Worm (Caenorhabditis elegans) whole organism, L4 larva: ENCODE results near the gene K02B7.3.

ENCODE experiments used
- D1046.2 ChIP-seq: fragments of 200-800 bp; sonication (Bioruptor generic); IDR thresholded peaks from 2 replicates; pipeline ENCODE4 v1.3.6; 2022; ENCODE audit warnings: missing genetic modification characterization, missing compliant biosample characterization
- F10B5.3 ChIP-seq: sonication (generic microtip); optimal IDR thresholded peaks from 2 replicates; lab custom pipeline; 2016; ENCODE audit warnings: mild to moderate bottlenecking, missing genetic modification characterization, missing compliant biosample characterization
- F26F4.8 ChIP-seq: fragments of 200-800 bp; sonication (Bioruptor generic); conservative IDR thresholded peaks from 2 replicates; pipeline ENCODE4 v1.3.6; 2022; ENCODE audit warnings: missing genetic modification characterization, missing compliant biosample characterization
- F37D6.2 ChIP-seq: sonication (generic microtip); optimal IDR thresholded peaks from 2 replicates; lab custom pipeline; 2016; ENCODE audit warnings: mild to moderate bottlenecking, missing genetic modification characterization, missing compliant biosample characterization
- F49E8.2 ChIP-seq: sonication (generic microtip); optimal IDR thresholded peaks from 2 replicates; lab custom pipeline; 2016; ENCODE audit warnings: missing compliant biosample characterization, mild to moderate bottlenecking, missing genetic modification characterization, borderline replicate concordance
- T20F7.1 ChIP-seq: fragments of 200-800 bp; sonication (Bioruptor generic); optimal IDR thresholded peaks from 2 replicates; lab custom pipeline; 2018; ENCODE audit warnings: mild to moderate bottlenecking, missing genetic modification characterization, missing compliant biosample characterization
- Y75B8A.6 ChIP-seq: fragments of 200-800 bp; sonication (Bioruptor generic); IDR thresholded peaks from 2 replicates; pipeline ENCODE4 v1.3.6; 2022; ENCODE audit warnings: missing genetic modification reagents, missing genetic modification characterization, missing compliant biosample characterization
- aha-1 ChIP-seq: fragments of 150-350 bp; peaks from one replicate; lab custom pipeline; 2014; ENCODE audit warnings: missing biosample characterization, missing genetic modification characterization
- ceh-20 ChIP-seq: fragments of 200-800 bp; sonication (Bioruptor generic); IDR thresholded peaks from 2 replicates; pipeline ENCODE4 v1.3.6; 2022; ENCODE audit warnings: missing genetic modification reagents, missing genetic modification characterization, missing compliant biosample characterization
- ceh-32 ChIP-seq: sonication (generic microtip); optimal IDR thresholded peaks from 2 replicates; lab custom pipeline; 2016; ENCODE audit warnings: mild to moderate bottlenecking, missing genetic modification characterization, missing compliant biosample characterization; ENCODE audit not compliant: poor library complexity
- ceh-62 ChIP-seq: sonication (generic microtip); optimal IDR thresholded peaks from 2 replicates; lab custom pipeline; 2017; ENCODE audit warnings: missing biosample characterization, missing genetic modification characterization
- ctbp-1 ChIP-seq: fragments of 200-800 bp; sonication (Bioruptor generic); IDR thresholded peaks from 2 replicates; pipeline ENCODE4 v1.3.6; 2022; ENCODE audit warnings: missing genetic modification reagents, missing genetic modification characterization, missing compliant biosample characterization
- daf-12 ChIP-seq: fragments of 150-350 bp; optimal IDR thresholded peaks from 2 replicates; lab custom pipeline; 2014; ENCODE audit warnings: missing biosample characterization, missing genetic modification reagents, missing genetic modification characterization
- daf-16 ChIP-seq, 3 experiments: sonication (generic microtip); optimal IDR thresholded peaks; 2 replicates each; lab custom pipeline; 2016 to 2017; ENCODE audit warnings: missing genetic modification characterization in 3 of 3, missing genetic modification reagents in 3 of 3, mild to moderate bottlenecking in 2 of 3, missing compliant biosample characterization in 2 of 3, missing biosample characterization in 1 of 3, moderate library complexity in 1 of 3
- daf-19 ChIP-seq: fragments of 200-800 bp; sonication (Bioruptor generic); conservative IDR thresholded peaks from 2 replicates; pipeline ENCODE4 v1.3.6; 2022; ENCODE audit warnings: missing genetic modification characterization, missing compliant biosample characterization
- daf-8 ChIP-seq: fragments of 200-800 bp; sonication (Bioruptor generic); IDR thresholded peaks from 2 replicates; pipeline ENCODE4 v1.3.6; 2022; ENCODE audit warnings: missing genetic modification characterization, missing compliant biosample characterization
- dmd-6 ChIP-seq: fragments of 200-800 bp; sonication (Bioruptor generic); IDR thresholded peaks from 2 replicates; pipeline ENCODE4 v1.3.6; 2022; ENCODE audit warnings: missing genetic modification reagents, missing genetic modification characterization, missing compliant biosample characterization
- dmd-9 ChIP-seq: fragments of 200-800 bp; sonication (Bioruptor generic); IDR thresholded peaks from 2 replicates; pipeline ENCODE4 v1.3.6; 2022; ENCODE audit warnings: missing genetic modification reagents, missing genetic modification characterization, missing compliant biosample characterization
- duxl-1 ChIP-seq: sonication (generic microtip); optimal IDR thresholded peaks from 2 replicates; lab custom pipeline; 2016; ENCODE audit warnings: mild to moderate bottlenecking, missing genetic modification characterization, moderate library complexity, missing compliant biosample characterization; ENCODE audit not compliant: poor library complexity
- egl-43 ChIP-seq: fragments of 200-800 bp; sonication (Bioruptor generic); IDR thresholded peaks from 2 replicates; pipeline ENCODE4 v1.3.6; 2022; ENCODE audit warnings: missing genetic modification reagents, missing genetic modification characterization, missing compliant biosample characterization
- hif-1 ChIP-seq, 2 experiments: sonication (generic microtip); optimal IDR thresholded peaks; 2 replicates each; lab custom pipeline; 2016 to 2017; ENCODE audit warnings: missing compliant biosample characterization in 2 of 2, missing genetic modification characterization in 2 of 2, missing genetic modification reagents in 2 of 2, missing genotype in 2 of 2, mild to moderate bottlenecking in 1 of 2
- hlh-30 ChIP-seq: sonication (generic microtip); optimal IDR thresholded peaks from 2 replicates; lab custom pipeline; 2017; ENCODE audit warnings: antibody characterized with exemption, mild to moderate bottlenecking, missing genetic modification characterization, missing compliant biosample characterization; ENCODE audit not compliant: insufficient read depth
- jun-1 ChIP-seq: fragments of 150-350 bp; optimal IDR thresholded peaks from 2 replicates; lab custom pipeline; 2014; ENCODE audit warnings: missing biosample characterization, missing genetic modification reagents, missing genetic modification characterization
- lin-15B ChIP-seq: fragments of 150-350 bp; sonication (generic microtip); optimal IDR thresholded peaks from 3 replicates; lab custom pipeline; 2014; ENCODE audit warnings: missing biosample characterization, missing genetic modification characterization
- lin-38 ChIP-seq: fragments of 200-800 bp; sonication (Bioruptor generic); IDR thresholded peaks from 2 replicates; pipeline ENCODE4 v1.3.6; 2022; ENCODE audit warnings: missing genetic modification reagents, missing genetic modification characterization, missing compliant biosample characterization
- lsy-2 ChIP-seq, 2 experiments: fragments of 150-350 bp in 1 of 2; sonication (generic microtip) in 1 of 2; optimal IDR thresholded peaks; 2 replicates each; lab custom pipeline; 2014 to 2017; ENCODE audit warnings: missing biosample characterization in 2 of 2, missing genetic modification characterization in 2 of 2
- madf-5 ChIP-seq, 2 experiments: fragments of 200-800 bp; sonication (Bioruptor generic); IDR thresholded peaks; 2 replicates each; pipeline ENCODE4 v1.3.6; 2022; ENCODE audit warnings: missing compliant biosample characterization in 2 of 2, missing genetic modification characterization in 2 of 2
- mdl-1 ChIP-seq, 2 experiments: fragments of 150-350 bp in 1 of 2; sonication (generic microtip) in 1 of 2; optimal IDR thresholded peaks; 2 replicates each; lab custom pipeline; 2014 to 2017; ENCODE audit warnings: missing biosample characterization in 2 of 2, missing genetic modification characterization in 2 of 2
- mdt-29 ChIP-seq: fragments of 200-800 bp; sonication (Bioruptor generic); IDR thresholded peaks from 2 replicates; pipeline ENCODE4 v1.3.6; 2022; ENCODE audit warnings: missing genetic modification reagents, missing genetic modification characterization, missing compliant biosample characterization
- mep-1 ChIP-seq: fragments of 150-350 bp; sonication (generic microtip); optimal IDR thresholded peaks from 3 replicates; lab custom pipeline; 2014; ENCODE audit warnings: missing biosample characterization, missing genetic modification characterization
- mes-2 ChIP-seq: sonication (generic microtip); optimal IDR thresholded peaks from 2 replicates; lab custom pipeline; 2016; ENCODE audit warnings: missing genotype, mild to moderate bottlenecking, missing genetic modification characterization, missing compliant biosample characterization; ENCODE audit not compliant: poor library complexity, severe bottlenecking
- mxl-2 ChIP-seq: fragments of 200-800 bp; sonication (Bioruptor generic); conservative IDR thresholded peaks from 2 replicates; pipeline ENCODE4 v1.3.6; 2022; ENCODE audit warnings: missing genetic modification reagents, missing genetic modification characterization, missing compliant biosample characterization
- nhr-10 ChIP-seq: fragments of 150-350 bp; optimal IDR thresholded peaks from 2 replicates; lab custom pipeline; 2014; ENCODE audit warnings: missing biosample characterization, missing genetic modification characterization
- nhr-237 ChIP-seq: sonication (generic microtip); optimal IDR thresholded peaks from 2 replicates; lab custom pipeline; 2017; ENCODE audit warnings: missing biosample characterization, missing genetic modification characterization
- nhr-25 ChIP-seq: sonication (generic microtip); optimal IDR thresholded peaks from 2 replicates; lab custom pipeline; 2017; ENCODE audit warnings: missing genetic modification characterization, mild to moderate bottlenecking, missing compliant biosample characterization, antibody characterized with exemption, moderate library complexity, borderline replicate concordance; ENCODE audit not compliant: insufficient read depth
- nhr-28 ChIP-seq: fragments of 150-350 bp; optimal IDR thresholded peaks from 2 replicates; lab custom pipeline; 2014; ENCODE audit warnings: missing biosample characterization, missing genetic modification characterization
- nhr-48 ChIP-seq: sonication (generic microtip); optimal IDR thresholded peaks from 2 replicates; lab custom pipeline; 2016; ENCODE audit warnings: mild to moderate bottlenecking, missing genetic modification characterization, missing compliant biosample characterization
- nhr-76 ChIP-seq: fragments of 150-350 bp; optimal IDR thresholded peaks from 2 replicates; lab custom pipeline; 2014; ENCODE audit warnings: missing biosample characterization, missing genetic modification characterization
- rbr-2 ChIP-seq: sonication (generic microtip); optimal IDR thresholded peaks from 2 replicates; lab custom pipeline; 2016; ENCODE audit warnings: missing genotype, missing genetic modification characterization, missing compliant biosample characterization
- sdz-12 ChIP-seq: fragments of 200-800 bp; sonication (Bioruptor generic); optimal IDR thresholded peaks from 2 replicates; lab custom pipeline; 2018; ENCODE audit warnings: mild to moderate bottlenecking, missing genetic modification characterization, missing compliant biosample characterization
- set-16 ChIP-seq: fragments of 200-800 bp; sonication (Bioruptor generic); IDR thresholded peaks from 2 replicates; pipeline ENCODE4 v1.3.6; 2022; ENCODE audit warnings: missing genetic modification reagents, missing genetic modification characterization, missing compliant biosample characterization
- skn-1 ChIP-seq: fragments of 150-350 bp; optimal IDR thresholded peaks from 2 replicates; lab custom pipeline; 2014; ENCODE audit warnings: missing biosample characterization, missing genetic modification characterization
- unc-62 ChIP-seq, 3 experiments: fragments of 150-350 bp in 1 of 3; sonication (generic microtip); optimal IDR thresholded peaks in 2 of 3; peaks in 1 of 3; 1 replicate in 1 of 3; 2 replicates in 2 of 3; lab custom pipeline; 2014 to 2017; ENCODE audit warnings: missing biosample characterization in 3 of 3, missing genetic modification characterization in 3 of 3, missing genetic modification reagents in 3 of 3, missing genotype in 1 of 3
- vab-7 ChIP-seq: fragments of 200-800 bp; sonication (Bioruptor generic); IDR thresholded peaks from 2 replicates; pipeline ENCODE4 v1.3.6; 2022; ENCODE audit warnings: missing genetic modification reagents, missing genetic modification characterization, missing compliant biosample characterization
- ztf-11 ChIP-seq: fragments of 150-350 bp; optimal IDR thresholded peaks from 2 replicates; lab custom pipeline; 2014; ENCODE audit warnings: missing biosample characterization, missing genetic modification characterization

The K02B7.3 gene

ce11 chrII:14666274-14666673 lies 28.8 kb downstream of the K02B7.3 start:
- TF ChIP-seq ceh-20 (no peak), rbr-2 (tag; lab: Kevin White, UChicago) (no peak), egl-43 (GFP tag; lab: Robert Waterston, UW) (no peak), unc-62 (GFP tag; optimal IDR thresholded peaks at IDR 0.05 in 1 of 2; lab: Kevin White, UChicago) (peak in 1 of 2 experiments; percentile 90), unc-62 (tag; optimal IDR thresholded peaks at IDR 0.05; lab: Kevin White, UChicago) (no peak)
- TF ChIP-seq, all 104 proteins: peak for 1

- TF ChIP-seq duxl-1 (tag; lab: Kevin White, UChicago) (no peak), jun-1 (no peak), nhr-237 (no peak), nhr-10 (tag; lab: Kevin White, UChicago) (no peak), F37D6.2 (no peak), mxl-2 (GFP tag; lab: Robert Waterston, UW) (no peak), D1046.2 (no peak), lin-38 (GFP tag; lab: Robert Waterston, UW) (no peak), nhr-28 (tag; lab: Kevin White, UChicago) (peak; percentile 32), F26F4.8 (GFP tag; lab: Robert Waterston, UW) (no peak), dmd-6 (GFP tag; lab: Robert Waterston, UW) (no peak), sdz-12 (GFP tag; lab: Kevin White, UChicago) (no peak), madf-5 (GFP tag; IDR thresholded peaks at IDR 0.05; lab: Robert Waterston, UW) (no peak), vab-7 (GFP tag; lab: Robert Waterston, UW) (no peak), daf-16 (GFP tag; optimal IDR thresholded peaks at IDR 0.05; lab: Kevin White, UChicago) (no peak), daf-16 (tag; optimal IDR thresholded peaks at IDR 0.05; lab: Kevin White, UChicago) (no peak), ceh-62 (no peak), daf-19 (GFP tag; lab: Robert Waterston, UW) (no peak), lin-15B (tag; lab: Kevin White, UChicago) (no peak), F10B5.3 (no peak), egl-43 (GFP tag; lab: Robert Waterston, UW) (0 out of 2 replicates have a peak, but pooled peaks have one; percentile 57), F49E8.2 (tag; lab: Kevin White, UChicago) (no peak), lsy-2 (tag; optimal IDR thresholded peaks at IDR 0.05; lab: Kevin White, UChicago) (no peak), hif-1 (tag; optimal IDR thresholded peaks at IDR 0.05; lab: Kevin White, UChicago) (no peak), dmd-9 (GFP tag; lab: Robert Waterston, UW) (no peak), hlh-30 (tag; lab: Kevin White, UChicago) (no peak), aha-1 (tag; lab: Kevin White, UChicago) (peak; percentile 77), set-16 (GFP tag; lab: Robert Waterston, UW) (peak; percentile 72), ceh-20 (no peak), nhr-25 (tag; lab: Kevin White, UChicago) (no peak), daf-8 (GFP tag; lab: Robert Waterston, UW) (no peak), mep-1 (no peak), T20F7.1 (GFP tag; lab: Kevin White, UChicago) (no peak), nhr-76 (tag; lab: Kevin White, UChicago) (no peak), nhr-48 (tag; lab: Kevin White, UChicago) (no peak), mes-2 (tag; lab: Kevin White, UChicago) (peak; percentile 33), ctbp-1 (GFP tag; lab: Robert Waterston, UW) (no peak), Y75B8A.6 (GFP tag; lab: Robert Waterston, UW) (no peak), skn-1 (tag; lab: Kevin White, UChicago) (no peak), mdl-1 (tag; optimal IDR thresholded peaks at IDR 0.05; lab: Kevin White, UChicago) (no peak), mdt-29 (GFP tag; lab: Robert Waterston, UW) (no peak), ceh-32 (tag; lab: Kevin White, UChicago) (no peak), ztf-11 (no peak), daf-12 (tag; lab: Kevin White, UChicago) (no peak)
These were observed 30.2 kb downstream of the K02B7.3 start for ce11 chrII:14664647-14665518.
